Worm (Caenorhabditis elegans): Measurements from ENCODE around the gene nlp-31.

ce11 chrV:3995838-3996237 lies 16.0 kb downstream of the nlp-31 start, which contains the start of gene srx-62:
- no peak for TF ChIP-seq tbx-11 (GFP tag; IDR thresholded peaks at IDR 0.05)
- no peak for TF ChIP-seq hmg-4 (GFP tag; optimal IDR thresholded peaks at IDR 0.05)
- no peak for TF ChIP-seq pes-1 (GFP tag; IDR thresholded peaks at IDR 0.05)
- no peak for TF ChIP-seq ama-1 (optimal IDR thresholded peaks at IDR 0.05)
- no peak for TF ChIP-seq scrt-1 (GFP tag; IDR thresholded peaks at IDR 0.05)
- TF ChIP-seq ceh-13 (GFP tag; optimal IDR thresholded peaks at IDR 0.05) = no peak
- TF ChIP-seq ceh-36 (tag; optimal IDR thresholded peaks at IDR 0.05) = no peak
- TF ChIP-seq ets-7 (tag; optimal IDR thresholded peaks at IDR 0.05) = no peak
- no peak for TF ChIP-seq tra-4 (tag; optimal IDR thresholded peaks at IDR 0.05)
- TF ChIP-seq F13C5.2 (tag; optimal IDR thresholded peaks at IDR 0.05) = no peak
- no peak for TF ChIP-seq aly-1 (tag; optimal IDR thresholded peaks at IDR 0.05)

All from whole organism, early embryonic.